Worm (Caenorhabditis elegans): ENCODE results near the gene pcm-1.

ce11 chrV:5916862-5917261 is 46.8 kb downstream of the pcm-1 start:
- no peak for TF ChIP-seq him-1 (tag; optimal IDR thresholded peaks at IDR 0.05)
- no peak for TF ChIP-seq dao-5 (tag; optimal IDR thresholded peaks at IDR 0.05)
- TF ChIP-seq W03F9.2 (tag; optimal IDR thresholded peaks at IDR 0.05) = no peak
